Fruit fly (Drosophila melanogaster): ENCODE data around the gene Hsp27.

The Hsp27 gene

dm6 chr3L:9335711-9336110 lies 48.2 kb upstream of the Hsp27 start (continued):
- TF ChIP-seq CG9932 (GFP tag; IDR thresholded peaks at IDR 0.05) (peak; percentile 31; the same call in 1 of the 2 replicates), kni (GFP tag; optimal IDR thresholded peaks at IDR 0.05) (peak; percentile 47), lab (GFP tag; optimal IDR thresholded peaks at IDR 0.05) (peak; percentile 64), sr (GFP tag; IDR thresholded peaks at IDR 0.05) (peak; percentile 62; the same call in 2 of the 3 replicates), CG34224 (GFP tag; IDR thresholded peaks at IDR 0.05; ENCODE audit: partially characterized antibody) (peak; percentile 12; the same call in 1 of the 3 replicates), pb (GFP tag; optimal IDR thresholded peaks at IDR 0.05) (no peak), tgo (GFP tag; IDR thresholded peaks at IDR 0.05) (peak; percentile 41; the same call in 1 of the 3 replicates), bbx (GFP tag; IDR thresholded peaks at IDR 0.05; ENCODE audit: partially characterized antibody) (0 out of 2 replicates have a peak, but pooled peaks have one; percentile 32), Atf6 (GFP tag; IDR thresholded peaks at IDR 0.05) (peak; percentile 34; the same call in 1 of the 2 replicates), Jarid2 (GFP tag; optimal IDR thresholded peaks at IDR 0.05) (peak; percentile 3), nmo (GFP tag; optimal IDR thresholded peaks at IDR 0.05) (no peak), prd (optimal IDR thresholded peaks at IDR 0.05) (no peak), prd (GFP tag; IDR thresholded peaks at IDR 0.05) (no peak), CG12769 (tag; optimal IDR thresholded peaks at IDR 0.05) (peak; percentile 68), ttk (GFP tag; IDR thresholded peaks at IDR 0.05) (peak; percentile 72), CG7372 (GFP tag; IDR thresholded peaks at IDR 0.05) (peak; percentile 52; the same call in 1 of the 2 replicates), Trl (optimal IDR thresholded peaks at IDR 0.05) (peak; percentile 34 to 43), Trl (GFP tag; optimal IDR thresholded peaks at IDR 0.05) (no peak), CG9437 (GFP tag; optimal IDR thresholded peaks at IDR 0.05) (peak; percentile 47), Hr78 (GFP tag; optimal IDR thresholded peaks at IDR 0.05) (peak in 1 of 2 experiments; percentile 39), hb (GFP tag; IDR thresholded peaks at IDR 0.05; ENCODE audit: partially characterized antibody) (no peak), mirr (GFP tag; optimal IDR thresholded peaks at IDR 0.05) (peak; percentile 43)

dm6 chr3L:9337942-9338468 lies 45.9 kb upstream of the Hsp27 start:
- TF ChIP-seq pfk (GFP tag; optimal IDR thresholded peaks at IDR 0.05) = no peak
- peak; percentile 34 for TF ChIP-seq nom (GFP tag; optimal IDR thresholded peaks at IDR 0.05)
- TF ChIP-seq CG12769 (tag; optimal IDR thresholded peaks at IDR 0.05) = peak; percentile 63
- peak; percentile 7 to 32 for TF ChIP-seq Trl (optimal IDR thresholded peaks at IDR 0.05)
- TF ChIP-seq Trl (GFP tag; optimal IDR thresholded peaks at IDR 0.05) = no peak
- TF ChIP-seq hkb (optimal IDR thresholded peaks at IDR 0.05) = no peak
- no peak for TF ChIP-seq hkb (GFP tag; IDR thresholded peaks at IDR 0.05)
- no peak for TF ChIP-seq BEAF-32 (GFP tag; optimal IDR thresholded peaks at IDR 0.05)
- peak; percentile 50 for TF ChIP-seq Med (GFP tag)
- TF ChIP-seq cg (GFP tag; optimal IDR thresholded peaks at IDR 0.05) = peak; percentile 49
- peak; percentile 27 for TF ChIP-seq CG3995 (GFP tag; optimal IDR thresholded peaks at IDR 0.05)

dm6 chr3L:9338510-9338909 lies 45.4 kb upstream of the Hsp27 start, which contains the start of gene PGRP-LC:
TSS of gene PGRP-LC (plus strand) at chr3L:9338810.
- TF ChIP-seq Kr (GFP tag; optimal IDR thresholded peaks at IDR 0.05) (no peak), CG7839 (tag; optimal IDR thresholded peaks at IDR 0.05) (no peak), vfl (GFP tag; optimal IDR thresholded peaks at IDR 0.05) (no peak), zen (tag; optimal IDR thresholded peaks at IDR 0.05) (no peak), chinmo (GFP tag; IDR thresholded peaks at IDR 0.05; ENCODE audit: partially characterized antibody) (no peak), tap (tag; optimal IDR thresholded peaks at IDR 0.05) (no peak), Eip74EF (GFP tag; optimal IDR thresholded peaks at IDR 0.05) (no peak), Atf-2 (GFP tag; optimal IDR thresholded peaks at IDR 0.05) (no peak), CG6813 (GFP tag; optimal IDR thresholded peaks at IDR 0.05) (no peak), CG8478 (optimal IDR thresholded peaks at IDR 0.05) (no peak), seq (GFP tag; IDR thresholded peaks at IDR 0.05) (no peak), NK7.1 (GFP tag; optimal IDR thresholded peaks at IDR 0.05) (no peak), en (GFP tag; optimal IDR thresholded peaks at IDR 0.05) (no peak), Six4 (GFP tag; optimal IDR thresholded peaks at IDR 0.05) (no peak), CG11560 (tag; IDR thresholded peaks at IDR 0.05) (no peak), CrebB (tag; optimal IDR thresholded peaks at IDR 0.05) (no peak), sob (GFP tag; IDR thresholded peaks at IDR 0.05) (no peak)
